Fruit fly (Drosophila melanogaster): ENCODE results near the gene CG32267.

dm6 chr3L:3437664-3438368 is 34.1 kb downstream of the CG32267 start:
- TF ChIP-seq Dll (optimal IDR thresholded peaks at IDR 0.05) (no peak), CG8478 (optimal IDR thresholded peaks at IDR 0.05) (no peak), usp (GFP tag; optimal IDR thresholded peaks at IDR 0.05) (no peak), EcR (GFP tag; optimal IDR thresholded peaks at IDR 0.05) (no peak)
